Worm (Caenorhabditis elegans): ENCODE data around the gene hlh-32.

Gene hlh-32

DNA sequence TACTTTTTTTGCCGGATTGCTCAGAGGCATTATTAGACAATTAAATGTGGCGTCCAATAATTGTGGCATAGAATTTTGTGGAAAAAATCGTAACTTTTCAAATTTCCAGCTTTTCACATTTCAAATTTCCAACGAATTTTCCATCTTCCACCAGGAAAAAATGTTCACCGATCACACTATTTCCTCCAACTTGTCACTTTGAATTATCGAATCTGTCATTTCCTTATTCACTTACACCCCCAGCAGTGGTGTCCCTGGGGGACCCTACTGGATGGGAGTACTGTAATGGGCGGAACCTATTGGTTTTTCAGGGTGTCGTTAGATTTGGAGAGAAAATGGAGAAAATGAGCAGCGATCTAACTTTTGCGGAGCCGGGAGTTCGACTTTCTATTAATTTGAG, at the start of gene hlh-32:
Gene hlh-32 (plus strand): TSS at position 301 of the 400 bp plus-strand sequence.
- TF ChIP-seq sem-2 (GFP tag; optimal IDR thresholded peaks at IDR 0.05) = no peak
- TF ChIP-seq lin-32 (GFP tag; optimal IDR thresholded peaks at IDR 0.05) = no peak
- TF ChIP-seq blmp-1 (tag; optimal IDR thresholded peaks at IDR 0.05) = no peak
- TF ChIP-seq mls-2 (tag; optimal IDR thresholded peaks at IDR 0.05) = no peak
- TF ChIP-seq unc-39 (tag; optimal IDR thresholded peaks at IDR 0.05) = no peak
- no peak for TF ChIP-seq mab-5 (tag; optimal IDR thresholded peaks at IDR 0.05)
- no peak for TF ChIP-seq ham-2 (GFP tag; optimal IDR thresholded peaks at IDR 0.05)
- TF ChIP-seq M03D4.4 (tag; optimal IDR thresholded peaks at IDR 0.05) = no peak
- no peak for TF ChIP-seq nhr-12 (tag; optimal IDR thresholded peaks at IDR 0.05)
- no peak for TF ChIP-seq sptf-1 (tag; optimal IDR thresholded peaks at IDR 0.05)
- no peak for TF ChIP-seq bed-3 (GFP tag; optimal IDR thresholded peaks at IDR 0.05)
- no peak for TF ChIP-seq nhr-76 (tag; optimal IDR thresholded peaks at IDR 0.05)
- TF ChIP-seq pha-4 (tag; optimal IDR thresholded peaks at IDR 0.05) = no peak
- no peak for TF ChIP-seq nhr-28 (tag; optimal IDR thresholded peaks at IDR 0.05)
- no peak for TF ChIP-seq drap-1 (GFP tag; optimal IDR thresholded peaks at IDR 0.05)
- TF ChIP-seq elt-3 (tag; optimal IDR thresholded peaks at IDR 0.05) = no peak

DNA sequence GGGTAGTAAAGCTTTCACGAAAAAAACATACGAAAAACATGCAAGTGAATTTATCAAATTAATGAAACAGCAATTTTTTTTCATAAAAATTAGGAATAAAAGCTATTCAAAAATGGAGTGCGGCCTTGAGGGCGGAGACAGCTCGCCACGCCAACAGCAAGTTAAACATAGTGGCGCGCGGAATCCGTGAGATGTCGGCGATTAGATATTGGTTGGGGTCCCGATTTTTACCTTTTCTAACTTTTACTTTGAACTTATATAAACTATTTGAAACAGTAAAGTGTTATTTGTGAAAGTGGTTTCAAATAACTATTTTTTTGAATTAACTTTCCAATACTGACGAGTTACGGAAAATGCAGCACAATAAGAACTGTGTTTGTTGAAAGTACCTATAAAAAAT, 46.6 kb upstream of the hlh-32 start:
- no peak for TF ChIP-seq mab-5 (tag; optimal IDR thresholded peaks at IDR 0.05)
- TF ChIP-seq hlh-1 (tag; optimal IDR thresholded peaks at IDR 0.05) = no peak
- no peak for TF ChIP-seq nhr-2 (tag; optimal IDR thresholded peaks at IDR 0.05)
- no peak for TF ChIP-seq nhr-12 (tag; optimal IDR thresholded peaks at IDR 0.05)
- TF ChIP-seq unc-39 (tag; optimal IDR thresholded peaks at IDR 0.05) = no peak
- TF ChIP-seq unc-62 (GFP tag; optimal IDR thresholded peaks at IDR 0.05) = no peak
- no peak for TF ChIP-seq flh-1 (GFP tag; optimal IDR thresholded peaks at IDR 0.05)
- no peak for TF ChIP-seq lsy-2 (tag; optimal IDR thresholded peaks at IDR 0.05)
- TF ChIP-seq nhr-237 (tag; optimal IDR thresholded peaks at IDR 0.05) = no peak

DNA sequence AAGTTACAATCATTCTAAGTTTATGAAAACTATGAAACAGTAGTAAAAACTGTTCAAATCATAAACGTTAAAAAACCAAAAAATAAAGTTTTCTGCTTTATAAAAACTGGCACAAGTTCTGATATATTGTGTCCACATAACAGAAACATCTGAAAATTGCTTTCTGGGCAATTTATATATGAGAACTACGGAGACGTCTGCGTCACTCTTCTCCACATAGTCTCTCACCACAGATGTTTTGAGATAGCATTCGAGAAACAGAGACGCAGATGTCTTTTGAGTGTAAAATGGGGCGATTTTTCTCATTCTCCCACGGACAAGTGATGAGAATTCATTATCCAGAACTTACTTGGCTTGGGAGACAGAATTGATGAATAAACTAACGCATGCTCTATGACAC, 12.7 kb upstream of the hlh-32 start:
- TF ChIP-seq bed-3 (GFP tag; optimal IDR thresholded peaks at IDR 0.05) (no peak), nhr-2 (tag; optimal IDR thresholded peaks at IDR 0.05) (no peak)

DNA sequence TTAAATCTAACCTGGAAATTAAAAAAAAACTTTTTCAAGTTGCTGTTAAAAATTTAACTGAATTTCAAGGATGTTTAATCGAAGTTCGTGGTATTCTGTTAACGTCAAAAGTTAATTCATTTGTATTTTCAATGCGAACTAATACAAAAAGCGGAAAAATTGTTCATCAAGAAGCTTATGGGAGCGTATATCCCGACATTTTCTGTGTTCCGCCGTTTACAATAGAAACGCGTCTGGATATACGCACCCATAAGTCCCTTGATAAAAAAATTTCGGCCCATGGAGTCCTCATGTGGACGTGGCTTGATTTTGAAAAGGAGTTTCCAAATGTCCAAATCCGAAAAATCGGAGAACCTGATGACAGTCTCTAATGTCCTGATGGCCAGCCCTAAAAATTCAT, 6.5 kb upstream of the hlh-32 start:
- TF ChIP-seq snpc-4 (tag; optimal IDR thresholded peaks at IDR 0.05) = no peak
- no peak for TF ChIP-seq ces-1 (GFP tag; optimal IDR thresholded peaks at IDR 0.05)

DNA sequence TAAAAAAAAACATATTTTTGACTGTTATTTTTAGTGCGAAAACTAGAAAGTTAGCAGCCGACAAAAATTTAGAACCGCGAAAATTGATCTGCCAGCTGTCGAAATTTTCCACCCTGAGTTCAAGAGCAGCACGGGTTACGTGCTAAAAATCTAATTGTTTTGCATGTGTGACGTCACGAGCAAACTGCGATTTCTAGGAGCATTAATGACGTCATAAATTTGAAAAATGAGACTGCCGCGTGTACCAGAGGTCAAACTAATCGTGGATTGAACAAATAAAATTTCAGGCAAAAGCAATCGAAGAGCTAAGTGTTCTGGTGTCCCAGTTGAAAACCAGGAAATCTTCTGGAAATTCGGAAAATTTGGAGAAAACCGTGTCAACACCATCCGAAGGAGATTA, 1.5 kb downstream of the hlh-32 start:
- TF ChIP-seq zip-8 (tag; optimal IDR thresholded peaks at IDR 0.05) = peak; percentile 91
- no peak for TF ChIP-seq lsy-2 (tag; optimal IDR thresholded peaks at IDR 0.05)
- no peak for TF ChIP-seq nhr-12 (tag; optimal IDR thresholded peaks at IDR 0.05)
- no peak for TF ChIP-seq elt-1 (tag; optimal IDR thresholded peaks at IDR 0.05; ENCODE audit: borderline replicate concordance, insufficient read depth)

DNA sequence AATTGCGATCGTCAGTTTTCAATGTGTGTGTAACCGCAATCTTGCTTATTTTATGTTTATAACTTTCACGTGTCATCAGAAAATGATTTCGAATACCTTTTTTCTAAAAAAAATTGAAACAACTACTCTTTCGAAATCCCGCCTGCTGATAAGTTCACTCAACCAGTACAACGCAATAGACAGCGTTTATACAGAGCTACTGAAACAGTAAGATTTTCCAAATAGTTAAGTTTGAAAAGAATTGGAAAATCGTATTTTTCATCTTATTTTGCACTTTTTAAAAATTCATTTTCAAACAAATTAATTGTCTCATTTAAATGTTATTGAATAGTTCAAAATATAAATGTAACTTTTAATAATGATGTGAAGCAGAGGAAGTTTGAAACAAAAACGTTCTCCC, 6.5 kb downstream of the hlh-32 start:
- TF ChIP-seq hlh-1 (tag; optimal IDR thresholded peaks at IDR 0.05) (no peak), ham-2 (GFP tag; optimal IDR thresholded peaks at IDR 0.05) (no peak), mls-2 (tag; optimal IDR thresholded peaks at IDR 0.05) (no peak), lsy-2 (tag; optimal IDR thresholded peaks at IDR 0.05) (no peak), unc-62 (GFP tag; optimal IDR thresholded peaks at IDR 0.05) (no peak), blmp-1 (tag; optimal IDR thresholded peaks at IDR 0.05) (no peak), M03D4.4 (tag; optimal IDR thresholded peaks at IDR 0.05) (no peak), elt-1 (tag; optimal IDR thresholded peaks at IDR 0.05; ENCODE audit: borderline replicate concordance, insufficient read depth) (no peak), mab-5 (tag; optimal IDR thresholded peaks at IDR 0.05) (no peak), sptf-1 (tag; optimal IDR thresholded peaks at IDR 0.05) (no peak), cnd-1 (tag; optimal IDR thresholded peaks at IDR 0.05) (no peak), zip-8 (tag; optimal IDR thresholded peaks at IDR 0.05) (no peak), sem-2 (GFP tag; optimal IDR thresholded peaks at IDR 0.05) (no peak), drap-1 (GFP tag; optimal IDR thresholded peaks at IDR 0.05) (no peak), ztf-11 (tag; optimal IDR thresholded peaks at IDR 0.05) (no peak), lin-13 (tag; optimal IDR thresholded peaks at IDR 0.05) (no peak)

DNA sequence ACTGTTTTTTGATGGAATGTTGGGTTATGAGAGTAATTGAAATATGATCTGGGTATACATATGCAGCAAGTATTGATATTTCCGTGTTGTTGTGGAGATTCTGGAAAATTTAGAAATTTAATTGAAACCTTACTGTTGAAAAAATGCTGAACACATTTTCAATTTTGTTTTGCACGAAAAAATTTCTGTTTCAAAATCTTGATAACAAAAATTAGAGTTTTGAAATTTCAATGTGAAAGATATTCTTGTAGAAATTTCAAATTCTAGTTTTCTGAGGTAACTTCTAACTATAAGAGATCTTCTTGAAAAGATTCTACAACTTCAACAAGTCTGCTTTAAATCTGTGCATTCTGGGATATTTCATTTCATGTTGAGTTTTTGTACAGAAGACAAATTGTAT, 13.8 kb downstream of the hlh-32 start:
- TF ChIP-seq mab-5 (tag; optimal IDR thresholded peaks at IDR 0.05) = no peak
